Worm (Caenorhabditis elegans) whole organism, late embryonic: ENCODE results near the gene pgph-1.

Experiments
- C38D4.7 ChIP-seq: fragments of 200-800 bp; sonication (Bioruptor generic); optimal IDR thresholded peaks from 2 replicates; lab custom pipeline; 2018; ENCODE audit warnings: mild to moderate bottlenecking, missing genetic modification characterization, moderate library complexity, missing compliant biosample characterization
- T23F11.4 ChIP-seq: fragments of 200-800 bp; sonication (Bioruptor generic); optimal IDR thresholded peaks from 2 replicates; lab custom pipeline; 2018; ENCODE audit warnings: mild to moderate bottlenecking, missing genetic modification characterization, missing compliant biosample characterization
- Y22D7AL.16 ChIP-seq: sonication (generic microtip); optimal IDR thresholded peaks from 2 replicates; lab custom pipeline; 2016; ENCODE audit warnings: missing genetic modification characterization, missing compliant biosample characterization
- ahr-1 ChIP-seq: sonication (generic microtip); optimal IDR thresholded peaks from 2 replicates; lab custom pipeline; 2016; ENCODE audit warnings: missing genetic modification characterization, missing compliant biosample characterization
- ceh-14 ChIP-seq: sonication (generic microtip); optimal IDR thresholded peaks from 2 replicates; lab custom pipeline; 2016; ENCODE audit warnings: missing genotype, missing genetic modification characterization, missing compliant biosample characterization
- ceh-2 ChIP-seq: sonication (generic microtip); optimal IDR thresholded peaks from 2 replicates; lab custom pipeline; 2016; ENCODE audit warnings: missing genotype, missing genetic modification characterization, missing compliant biosample characterization
- ceh-22 ChIP-seq: sonication (generic microtip); optimal IDR thresholded peaks from 2 replicates; lab custom pipeline; 2017; ENCODE audit warnings: missing biosample characterization, missing genetic modification characterization
- ceh-30 ChIP-seq: fragments of 150-350 bp; optimal IDR thresholded peaks from 2 replicates; lab custom pipeline; 2014; ENCODE audit warnings: missing biosample characterization, missing genetic modification characterization
- ceh-31 ChIP-seq: sonication (generic microtip); optimal IDR thresholded peaks from 2 replicates; lab custom pipeline; 2016; ENCODE audit warnings: missing genetic modification characterization, missing compliant biosample characterization
- ceh-34 ChIP-seq: sonication (generic microtip); optimal IDR thresholded peaks from 2 replicates; lab custom pipeline; 2016; ENCODE audit warnings: mild to moderate bottlenecking, missing genetic modification characterization, missing compliant biosample characterization
- ceh-45 ChIP-seq: fragments of 200-800 bp; sonication (Bioruptor generic); IDR thresholded peaks from 2 replicates; pipeline ENCODE4 v1.3.6; 2022; ENCODE audit warnings: missing genetic modification reagents, missing genetic modification characterization, missing compliant biosample characterization
- ceh-48 ChIP-seq: sonication (generic microtip); optimal IDR thresholded peaks from 2 replicates; lab custom pipeline; 2016; ENCODE audit warnings: missing genetic modification characterization, inconsistent platforms, missing compliant biosample characterization
- ceh-6 ChIP-seq: fragments of 200-800 bp; sonication (Bioruptor generic); optimal IDR thresholded peaks from 2 replicates; lab custom pipeline; 2018; ENCODE audit warnings: mild to moderate bottlenecking, missing genetic modification characterization, missing compliant biosample characterization
- ceh-9 ChIP-seq: sonication (generic microtip); optimal IDR thresholded peaks from 2 replicates; lab custom pipeline; 2016; ENCODE audit warnings: mild to moderate bottlenecking, missing genetic modification characterization, inconsistent platforms, missing compliant biosample characterization
- che-1 ChIP-seq: sonication (generic microtip); optimal IDR thresholded peaks from 2 replicates; lab custom pipeline; 2016; ENCODE audit warnings: mild to moderate bottlenecking, missing genetic modification characterization, missing compliant biosample characterization
- dve-1 ChIP-seq: sonication (generic microtip); optimal IDR thresholded peaks from 2 replicates; lab custom pipeline; 2017; ENCODE audit warnings: antibody characterized with exemption, mild to moderate bottlenecking, missing genetic modification characterization, missing compliant biosample characterization
- elt-2 ChIP-seq: sonication (generic microtip); optimal IDR thresholded peaks from 2 replicates; lab custom pipeline; 2016; ENCODE audit warnings: missing genetic modification reagents, missing genetic modification characterization, missing compliant biosample characterization
- elt-4 ChIP-seq: sonication (generic microtip); optimal IDR thresholded peaks from 2 replicates; lab custom pipeline; 2016; ENCODE audit warnings: missing genetic modification characterization, missing compliant biosample characterization
- ets-4 ChIP-seq: sonication (generic microtip); optimal IDR thresholded peaks from 2 replicates; lab custom pipeline; 2016; ENCODE audit warnings: missing genetic modification characterization, missing compliant biosample characterization
- eyg-1 ChIP-seq: sonication (generic microtip); optimal IDR thresholded peaks from 2 replicates; lab custom pipeline; 2016; ENCODE audit warnings: missing genotype, missing genetic modification characterization, missing compliant biosample characterization
- fax-1 ChIP-seq: sonication (generic microtip); optimal IDR thresholded peaks from 2 replicates; lab custom pipeline; 2016; ENCODE audit warnings: missing genotype, missing genetic modification characterization, missing compliant biosample characterization
- fkh-10 ChIP-seq: fragments of 150-350 bp; optimal IDR thresholded peaks from 2 replicates; lab custom pipeline; 2014; ENCODE audit warnings: missing biosample characterization, missing genetic modification reagents, missing genetic modification characterization
- fkh-6 ChIP-seq: sonication (generic microtip); optimal IDR thresholded peaks from 2 replicates; lab custom pipeline; 2016; ENCODE audit warnings: missing genetic modification characterization, missing compliant biosample characterization
- hlh-13 ChIP-seq: fragments of 200-800 bp; sonication (Bioruptor generic); optimal IDR thresholded peaks from 2 replicates; lab custom pipeline; 2018; ENCODE audit warnings: mild to moderate bottlenecking, missing genetic modification characterization, missing compliant biosample characterization
- hlh-15 ChIP-seq: sonication (generic microtip); optimal IDR thresholded peaks from 2 replicates; lab custom pipeline; 2016; ENCODE audit warnings: missing genetic modification characterization, missing compliant biosample characterization
- hlh-30 ChIP-seq: sonication (generic microtip); optimal IDR thresholded peaks from 2 replicates; lab custom pipeline; 2017; ENCODE audit warnings: antibody characterized with exemption, missing genetic modification characterization, missing compliant biosample characterization; ENCODE audit not compliant: insufficient read depth
- hlh-8 ChIP-seq: sonication (generic microtip); optimal IDR thresholded peaks from 2 replicates; lab custom pipeline; 2016; ENCODE audit warnings: missing genotype, missing genetic modification characterization, missing compliant biosample characterization
- lim-6 ChIP-seq: sonication (generic microtip); optimal IDR thresholded peaks from 2 replicates; lab custom pipeline; 2016; ENCODE audit warnings: missing genetic modification characterization, missing compliant biosample characterization
- mec-3 ChIP-seq: sonication (generic microtip); optimal IDR thresholded peaks from 2 replicates; lab custom pipeline; 2016; ENCODE audit warnings: borderline replicate concordance, missing genetic modification characterization, missing compliant biosample characterization
- nfya-1 ChIP-seq: sonication (generic microtip); optimal IDR thresholded peaks from 2 replicates; lab custom pipeline; 2017; ENCODE audit warnings: missing genetic modification characterization, mild to moderate bottlenecking, missing compliant biosample characterization, antibody characterized with exemption, moderate library complexity
- nhr-232 ChIP-seq: sonication (generic microtip); optimal IDR thresholded peaks from 2 replicates; lab custom pipeline; 2016; ENCODE audit warnings: missing genetic modification characterization, missing compliant biosample characterization
- npax-4 ChIP-seq: sonication (generic microtip); optimal IDR thresholded peaks from 2 replicates; lab custom pipeline; 2016; ENCODE audit warnings: missing genetic modification characterization, missing compliant biosample characterization
- odd-2 ChIP-seq: sonication (generic microtip); optimal IDR thresholded peaks from 2 replicates; lab custom pipeline; 2017; ENCODE audit warnings: antibody characterized with exemption, mild to moderate bottlenecking, missing genetic modification characterization, missing compliant biosample characterization
- pat-9 ChIP-seq: fragments of 200-800 bp; sonication (Bioruptor generic); optimal IDR thresholded peaks from 2 replicates; lab custom pipeline; 2018; ENCODE audit warnings: mild to moderate bottlenecking, missing genetic modification characterization, moderate library complexity, missing compliant biosample characterization
- pax-1 ChIP-seq: fragments of 150-350 bp; optimal IDR thresholded peaks from 2 replicates; lab custom pipeline; 2014; ENCODE audit warnings: missing biosample characterization, missing genetic modification characterization
- pha-2 ChIP-seq: sonication (generic microtip); optimal IDR thresholded peaks from 2 replicates; lab custom pipeline; 2017; ENCODE audit warnings: mild to moderate bottlenecking, missing genetic modification characterization, missing compliant biosample characterization
- pha-4 ChIP-seq: fragments of 150-350 bp; optimal IDR thresholded peaks from 2 replicates; lab custom pipeline; 2018; ENCODE audit warnings: missing biosample characterization, missing genetic modification reagents, missing genetic modification characterization
- pqm-1 ChIP-seq: sonication (generic microtip); optimal IDR thresholded peaks from 2 replicates; lab custom pipeline; 2016; ENCODE audit warnings: missing genetic modification characterization, missing compliant biosample characterization
- pros-1 ChIP-seq: fragments of 150-350 bp; optimal IDR thresholded peaks from 2 replicates; lab custom pipeline; 2014; ENCODE audit warnings: missing biosample characterization, missing genetic modification reagents, missing genetic modification characterization
- ref-2 ChIP-seq: sonication (generic microtip); optimal IDR thresholded peaks from 2 replicates; lab custom pipeline; 2016; ENCODE audit warnings: missing genetic modification characterization, missing compliant biosample characterization
- rnt-1 ChIP-seq: sonication (generic microtip); optimal IDR thresholded peaks from 2 replicates; lab custom pipeline; 2016; ENCODE audit warnings: missing genetic modification characterization, missing compliant biosample characterization
- sox-4 ChIP-seq: sonication (generic microtip); optimal IDR thresholded peaks from 2 replicates; lab custom pipeline; 2017; ENCODE audit warnings: mild to moderate bottlenecking, missing genetic modification characterization, inconsistent platforms, missing compliant biosample characterization
- syd-9 ChIP-seq: sonication (generic microtip); optimal IDR thresholded peaks from 2 replicates; lab custom pipeline; 2016; ENCODE audit warnings: mild to moderate bottlenecking, missing genetic modification characterization, moderate library complexity, missing compliant biosample characterization
- tbx-2 ChIP-seq: sonication (generic microtip); optimal IDR thresholded peaks from 2 replicates; lab custom pipeline; 2016; ENCODE audit warnings: missing genetic modification characterization, missing compliant biosample characterization
- tbx-7 ChIP-seq: sonication (generic microtip); optimal IDR thresholded peaks from 2 replicates; lab custom pipeline; 2016; ENCODE audit warnings: missing genotype, missing genetic modification characterization, missing compliant biosample characterization
- ttx-3 ChIP-seq: sonication (generic microtip); optimal IDR thresholded peaks from 2 replicates; lab custom pipeline; 2016; ENCODE audit warnings: missing genetic modification reagents, missing genetic modification characterization, missing compliant biosample characterization
- unc-3 ChIP-seq, 2 experiments: fragments of 200-800 bp in 1 of 2; sonication (Bioruptor generic) in 1 of 2; sonication (generic microtip) in 1 of 2; conservative IDR thresholded peaks in 1 of 2; optimal IDR thresholded peaks in 1 of 2; 2 replicates each; pipeline versions ENCODE4 v1.3.6 to Lab custom; 2016 to 2022; ENCODE audit warnings: missing compliant biosample characterization in 2 of 2, missing genetic modification characterization in 2 of 2, missing genetic modification reagents in 1 of 2
- unc-42 ChIP-seq: sonication (generic microtip); optimal IDR thresholded peaks from 2 replicates; lab custom pipeline; 2016; ENCODE audit warnings: missing genotype, missing genetic modification characterization, missing compliant biosample characterization
- unc-55 ChIP-seq: sonication (generic microtip); optimal IDR thresholded peaks from 2 replicates; lab custom pipeline; 2017; ENCODE audit warnings: missing biosample characterization, missing genetic modification reagents, missing genetic modification characterization
- unc-86 ChIP-seq: sonication (generic microtip); optimal IDR thresholded peaks from 2 replicates; lab custom pipeline; 2016; ENCODE audit warnings: missing genetic modification characterization, missing compliant biosample characterization
- zip-5 ChIP-seq: sonication (generic microtip); optimal IDR thresholded peaks from 2 replicates; lab custom pipeline; 2016; ENCODE audit warnings: missing genetic modification characterization, missing compliant biosample characterization

The pgph-1 gene

DNA sequence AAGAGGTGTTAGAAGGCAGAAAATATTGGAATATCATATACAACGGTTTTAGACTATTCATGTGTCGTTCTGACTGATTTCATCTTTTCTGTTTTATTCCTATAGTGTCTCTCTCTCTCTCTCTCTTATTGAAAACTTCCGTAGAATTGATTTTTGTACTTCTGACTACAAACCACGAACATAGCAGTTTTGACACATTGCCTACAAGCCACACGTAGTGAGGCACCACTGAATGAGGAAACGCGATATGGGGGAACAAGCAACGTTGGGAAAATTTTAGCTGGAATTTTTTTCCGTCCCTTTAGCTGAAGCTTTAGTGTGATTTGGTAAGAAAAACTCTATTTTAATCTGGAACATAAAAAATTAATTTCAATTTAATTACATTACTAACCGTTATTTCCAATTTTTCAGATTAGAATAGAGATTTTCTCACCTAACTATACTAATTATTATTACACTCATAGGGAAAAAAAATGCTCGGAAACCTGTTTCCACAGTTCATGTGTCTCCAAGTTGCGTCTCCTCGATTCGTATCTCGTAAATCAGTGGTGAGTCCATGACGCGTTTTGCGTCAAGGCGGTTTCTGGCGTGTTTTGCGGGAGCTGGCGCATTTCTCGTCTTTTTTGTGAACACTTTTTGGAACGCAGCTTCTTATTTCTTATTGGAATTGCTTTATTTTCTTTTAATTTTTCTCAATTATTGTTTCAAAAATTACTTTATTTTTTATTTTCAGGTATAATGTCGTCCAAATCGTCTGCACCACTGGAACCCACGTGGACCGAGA, 37.4 kb upstream of the pgph-1 start, which contains the start of the genes nhr-142 and F44E7.9:
TSS of gene nhr-142 (minus strand) at position 57 of the 784 bp plus-strand sequence.
TSS of gene F44E7.9 (plus strand) at position 734 of the 784 bp plus-strand sequence.
- TF ChIP-seq zip-5, result peak; percentile 81
- TF ChIP-seq ceh-6 (GFP tag; lab: Kevin White, UChicago), result no peak
- TF ChIP-seq fax-1 (tag; lab: Kevin White, UChicago), result peak; percentile 73
- TF ChIP-seq syd-9 (tag; lab: Kevin White, UChicago), result peak; percentile 66
- peak; percentile 63 for TF ChIP-seq tbx-7
- peak; percentile 70 for TF ChIP-seq ref-2
- TF ChIP-seq unc-3 (GFP tag; conservative IDR thresholded peaks at IDR 0.05; lab: Robert Waterston, UW), result no peak
- peak; percentile 40 for TF ChIP-seq unc-3 (tag; optimal IDR thresholded peaks at IDR 0.05; lab: Kevin White, UChicago)
- no peak for TF ChIP-seq odd-2 (tag; lab: Kevin White, UChicago)
- TF ChIP-seq hlh-13, result no peak
- TF ChIP-seq nhr-232 (tag; lab: Kevin White, UChicago), result peak; percentile 10
- TF ChIP-seq ceh-45 (GFP tag; lab: Robert Waterston, UW), result peak; percentile 47; the same call in 1 of the 2 replicates
- TF ChIP-seq nfya-1, result peak; percentile 58
- no peak for TF ChIP-seq Y22D7AL.16
- peak; percentile 49 for TF ChIP-seq hlh-15 (tag; lab: Kevin White, UChicago)
- peak; percentile 37 for TF ChIP-seq unc-86
- TF ChIP-seq ceh-34, result peak; percentile 60
- peak; percentile 50 for TF ChIP-seq lim-6 (tag; lab: Kevin White, UChicago)
- TF ChIP-seq eyg-1 (tag; lab: Kevin White, UChicago), result no peak
- peak; percentile 21 for TF ChIP-seq ttx-3 (tag; lab: Kevin White, UChicago)
- peak; percentile 0 for TF ChIP-seq ceh-30
- TF ChIP-seq hlh-30 (tag; lab: Kevin White, UChicago), result no peak
- TF ChIP-seq pqm-1 (tag; lab: Kevin White, UChicago), result peak; percentile 23
- peak; percentile 93 for TF ChIP-seq ceh-31 (tag; lab: Kevin White, UChicago)
- peak; percentile 78 for TF ChIP-seq ceh-2 (tag; lab: Kevin White, UChicago)
- peak; percentile 8 for TF ChIP-seq ceh-48 (tag; lab: Kevin White, UChicago)
- TF ChIP-seq ceh-14 (tag; lab: Kevin White, UChicago), result peak; percentile 74
- peak; percentile 48 for TF ChIP-seq pha-2 (tag; lab: Kevin White, UChicago)
- TF ChIP-seq hlh-8 (tag; lab: Kevin White, UChicago), result peak; percentile 2
- TF ChIP-seq unc-42 (tag; lab: Kevin White, UChicago), result peak; percentile 66
- TF ChIP-seq fkh-6 (tag; lab: Kevin White, UChicago), result no peak
- no peak for TF ChIP-seq pax-1 (tag; lab: Kevin White, UChicago)
- no peak for TF ChIP-seq C38D4.7 (GFP tag; lab: Kevin White, UChicago)
- TF ChIP-seq elt-2 (tag; lab: Kevin White, UChicago), result peak; percentile 79
- TF ChIP-seq npax-4, result peak; percentile 12
- TF ChIP-seq ceh-22 (tag; lab: Kevin White, UChicago), result no peak
- peak; percentile 26 for TF ChIP-seq T23F11.4 (GFP tag; lab: Kevin White, UChicago)
- TF ChIP-seq che-1, result peak; percentile 22
- TF ChIP-seq pha-4, result no peak
- no peak for TF ChIP-seq pros-1
- TF ChIP-seq ets-4 (tag; lab: Kevin White, UChicago), result peak; percentile 71
- peak; percentile 32 for TF ChIP-seq pat-9 (tag; lab: Kevin White, UChicago)
- peak; percentile 71 for TF ChIP-seq tbx-2
- TF ChIP-seq dve-1 (tag; lab: Kevin White, UChicago), result peak; percentile 9
- TF ChIP-seq rnt-1 (tag; lab: Kevin White, UChicago), result peak; percentile 64
- TF ChIP-seq elt-4, result no peak
- TF ChIP-seq unc-55 (GFP tag; lab: Kevin White, UChicago), result no peak
- no peak for TF ChIP-seq mec-3 (tag; lab: Kevin White, UChicago)
- TF ChIP-seq sox-4 (tag; lab: Kevin White, UChicago), result peak; percentile 36
- peak; percentile 15 for TF ChIP-seq ahr-1
- no peak for TF ChIP-seq ceh-9
- TF ChIP-seq fkh-10, result no peak
